Fruit fly (Drosophila melanogaster): Measurements from ENCODE around the gene Hsc70-1.
A peak's percentile ranks its signal among the peaks of the same experiment; 100 is the strongest.

Hsc70-1 gene

dm6 chr3L:13925117-13925726 is 48.6 kb upstream of the Hsc70-1 start, which contains the start of gene Rgl (continued):
- TF ChIP-seq CG30020 (tag; optimal IDR thresholded peaks at IDR 0.05) (no peak), sd (tag; optimal IDR thresholded peaks at IDR 0.05) (peak; percentile 30), pros (GFP tag; optimal IDR thresholded peaks at IDR 0.05) (peak; percentile 27), CG4404 (GFP tag; IDR thresholded peaks at IDR 0.05) (no peak), nerfin-2 (GFP tag; IDR thresholded peaks at IDR 0.05; ENCODE audit: partially characterized antibody) (no peak), Aef1 (GFP tag; IDR thresholded peaks at IDR 0.05) (0 out of 3 replicates have a peak, but pooled peaks have one; percentile 26), sug (tag; optimal IDR thresholded peaks at IDR 0.05) (no peak), CG10565 (GFP tag; optimal IDR thresholded peaks at IDR 0.05) (no peak), B-H2 (GFP tag; optimal IDR thresholded peaks at IDR 0.05) (no peak), HLHmδ (GFP tag; optimal IDR thresholded peaks at IDR 0.05) (peak; percentile 57), Sry-β (GFP tag; optimal IDR thresholded peaks at IDR 0.05) (no peak), corto (GFP tag; optimal IDR thresholded peaks at IDR 0.05) (no peak), CG11695 (GFP tag; IDR thresholded peaks at IDR 0.05) (no peak), Drgx (GFP tag; IDR thresholded peaks at IDR 0.05) (peak; percentile 18; the same call in 1 of the 2 replicates), CG15269 (tag; optimal IDR thresholded peaks at IDR 0.05) (no peak), knrl (GFP tag; IDR thresholded peaks at IDR 0.05; ENCODE audit: partially characterized antibody) (no peak), CG7556 (GFP tag; optimal IDR thresholded peaks at IDR 0.05) (no peak), CG4854 (GFP tag; optimal IDR thresholded peaks at IDR 0.05) (no peak), Blimp-1 (GFP tag; optimal IDR thresholded peaks at IDR 0.05) (peak; percentile 32), CTCF (GFP tag; optimal IDR thresholded peaks at IDR 0.05) (no peak), gfzf (GFP tag; optimal IDR thresholded peaks at IDR 0.05) (no peak), ci (GFP tag; IDR thresholded peaks at IDR 0.05) (peak; percentile 54; the same call in 1 of the 3 replicates), zfh1 (GFP tag; IDR thresholded peaks at IDR 0.05) (no peak), Myb (GFP tag; optimal IDR thresholded peaks at IDR 0.05) (no peak), Abd-B (GFP tag; optimal IDR thresholded peaks at IDR 0.05) (no peak), nom (GFP tag; optimal IDR thresholded peaks at IDR 0.05) (peak; percentile 72), zf30C (GFP tag; optimal IDR thresholded peaks at IDR 0.05) (no peak), CG13287 (GFP tag; IDR thresholded peaks at IDR 0.05; ENCODE audit: partially characterized antibody) (peak; percentile 51), her (GFP tag; optimal IDR thresholded peaks at IDR 0.05) (no peak), stwl (tag; optimal IDR thresholded peaks at IDR 0.05) (no peak), Opbp (GFP tag; IDR thresholded peaks at IDR 0.05; ENCODE audit: partially characterized antibody) (no peak), Dref (GFP tag; IDR thresholded peaks at IDR 0.05) (no peak), CG10959 (GFP tag; IDR thresholded peaks at IDR 0.05) (no peak), CG13424 (tag; optimal IDR thresholded peaks at IDR 0.05) (no peak), PHDP (tag; optimal IDR thresholded peaks at IDR 0.05) (no peak), hkb (optimal IDR thresholded peaks at IDR 0.05) (no peak), hkb (GFP tag; IDR thresholded peaks at IDR 0.05) (0 out of 2 replicates have a peak, but pooled peaks have one; percentile 6), CG30403 (GFP tag; optimal IDR thresholded peaks at IDR 0.05) (no peak), ssp (GFP tag; IDR thresholded peaks at IDR 0.05) (no peak), maf-S (GFP tag; optimal IDR thresholded peaks at IDR 0.05) (no peak), CG12769 (tag; optimal IDR thresholded peaks at IDR 0.05) (peak; percentile 50), mld (GFP tag; IDR thresholded peaks at IDR 0.05; ENCODE audit: partially characterized antibody) (no peak), Hand (GFP tag; optimal IDR thresholded peaks at IDR 0.05) (no peak), Dip3 (GFP tag; optimal IDR thresholded peaks at IDR 0.05) (no peak), CG17328 (GFP tag; IDR thresholded peaks at IDR 0.05) (no peak), CG32532 (GFP tag; IDR thresholded peaks at IDR 0.05) (peak; percentile 44; the same call in 1 of the 2 replicates), zen (tag; optimal IDR thresholded peaks at IDR 0.05) (no peak), CG10147 (GFP tag; optimal IDR thresholded peaks at IDR 0.05) (no peak), Pdp1 (GFP tag; optimal IDR thresholded peaks at IDR 0.05) (peak in 1 of 2 experiments; percentile 19), Chrac-16 (GFP tag; optimal IDR thresholded peaks at IDR 0.05) (no peak)

Measured in whole organism, embryonic.